Worm (Caenorhabditis elegans): Measurements from ENCODE around the gene F28C10.1.
A peak's percentile ranks its signal among the peaks of the same experiment; 100 is the strongest.

F28C10.1 gene

ce11 chrX:536365-536764, 6.5 kb upstream of the F28C10.1 start:
- TF ChIP-seq elt-2 (tag; optimal IDR thresholded peaks at IDR 0.05) (no peak), fkh-10 (GFP tag; optimal IDR thresholded peaks at IDR 0.05) (no peak), elt-1 (tag; optimal IDR thresholded peaks at IDR 0.05) (no peak), R02D3.7 (tag; optimal IDR thresholded peaks at IDR 0.05) (no peak), egl-5 (tag; optimal IDR thresholded peaks at IDR 0.05) (no peak), tbx-2 (tag; optimal IDR thresholded peaks at IDR 0.05) (no peak), eor-1 (tag; optimal IDR thresholded peaks at IDR 0.05) (no peak), lin-39 (tag; optimal IDR thresholded peaks at IDR 0.05) (no peak), zag-1 (tag; optimal IDR thresholded peaks at IDR 0.05) (no peak)

- TF ChIP-seq fos-1 (tag; optimal IDR thresholded peaks at IDR 0.05) (no peak), snpc-4 (tag; optimal IDR thresholded peaks at IDR 0.05) (no peak), nfya-1 (tag; optimal IDR thresholded peaks at IDR 0.05; ENCODE audit: insufficient read depth) (no peak), ceh-9 (tag; optimal IDR thresholded peaks at IDR 0.05) (no peak), nhr-77 (tag; optimal IDR thresholded peaks at IDR 0.05) (no peak), ceh-16 (tag; optimal IDR thresholded peaks at IDR 0.05) (no peak), ceh-28 (tag; optimal IDR thresholded peaks at IDR 0.05) (no peak), jun-1 (tag; optimal IDR thresholded peaks at IDR 0.05) (no peak), unc-62 (GFP tag; optimal IDR thresholded peaks at IDR 0.05) (no peak), fkh-10 (GFP tag; optimal IDR thresholded peaks at IDR 0.05) (no peak), nhr-76 (tag; optimal IDR thresholded peaks at IDR 0.05) (no peak), nhr-43 (tag; optimal IDR thresholded peaks at IDR 0.05; ENCODE audit: poor library complexity, severe bottlenecking) (no peak)
Observed at ce11 chrX:538083-538482, 4.8 kb upstream of the F28C10.1 start.

ce11 chrX:551175-551729, 8.3 kb downstream of the F28C10.1 start, which contains the start of gene F57C12.2:
F57C12.2 (minus strand) TSS chrX:551392.
- TF ChIP-seq ama-1 (optimal IDR thresholded peaks at IDR 0.05), result no peak
- TF ChIP-seq elt-2 (tag; optimal IDR thresholded peaks at IDR 0.05), result peak; percentile 75
- peak; percentile 44 for TF ChIP-seq pqm-1 (tag; optimal IDR thresholded peaks at IDR 0.05)

- TF ChIP-seq skn-1 (tag; optimal IDR thresholded peaks at IDR 0.05) (no peak), ceh-9 (tag; optimal IDR thresholded peaks at IDR 0.05) (no peak), pqm-1 (tag; optimal IDR thresholded peaks at IDR 0.05) (peak; percentile 80), nhr-77 (tag; optimal IDR thresholded peaks at IDR 0.05) (no peak), nhr-11 (tag; optimal IDR thresholded peaks at IDR 0.05) (no peak), elt-2 (tag; optimal IDR thresholded peaks at IDR 0.05) (peak; percentile 59), aly-2 (tag; optimal IDR thresholded peaks at IDR 0.05) (no peak), nhr-25 (tag; optimal IDR thresholded peaks at IDR 0.05) (no peak), nhr-237 (tag; optimal IDR thresholded peaks at IDR 0.05) (no peak), egl-27 (tag; optimal IDR thresholded peaks at IDR 0.05) (no peak), nhr-67 (tag; optimal IDR thresholded peaks at IDR 0.05) (no peak), lin-15B (tag; optimal IDR thresholded peaks at IDR 0.05) (no peak), lin-39 (tag; optimal IDR thresholded peaks at IDR 0.05) (no peak), zag-1 (tag; optimal IDR thresholded peaks at IDR 0.05) (no peak)
Observed at ce11 chrX:553420-553819, 10.5 kb downstream of the F28C10.1 start.

ce11 chrX:553875-554274, 11.0 kb downstream of the F28C10.1 start, which contains the start of gene F57C12.6:
F57C12.6 (minus strand) TSS chrX:553975.
- TF ChIP-seq lsy-12 (tag; optimal IDR thresholded peaks at IDR 0.05) (no peak), nhr-12 (tag; optimal IDR thresholded peaks at IDR 0.05) (no peak), ztf-4 (tag; optimal IDR thresholded peaks at IDR 0.05) (no peak), nhr-67 (tag; optimal IDR thresholded peaks at IDR 0.05) (no peak), snpc-4 (tag; optimal IDR thresholded peaks at IDR 0.05) (no peak), pha-4 (tag; optimal IDR thresholded peaks at IDR 0.05) (no peak), nhr-77 (tag; optimal IDR thresholded peaks at IDR 0.05) (no peak), hmg-11 (tag; optimal IDR thresholded peaks at IDR 0.05) (no peak), egl-27 (tag; optimal IDR thresholded peaks at IDR 0.05) (no peak), unc-62 (GFP tag; optimal IDR thresholded peaks at IDR 0.05) (no peak), ZK546.5 (tag; optimal IDR thresholded peaks at IDR 0.05) (no peak), lin-15B (tag; optimal IDR thresholded peaks at IDR 0.05) (no peak), elt-2 (tag; optimal IDR thresholded peaks at IDR 0.05) (no peak), nhr-23 (tag; optimal IDR thresholded peaks at IDR 0.05) (no peak), elt-1 (tag; optimal IDR thresholded peaks at IDR 0.05) (no peak), fkh-10 (GFP tag; optimal IDR thresholded peaks at IDR 0.05) (no peak), ztf-11 (tag; optimal IDR thresholded peaks at IDR 0.05) (no peak), nhr-43 (tag; optimal IDR thresholded peaks at IDR 0.05; ENCODE audit: poor library complexity, severe bottlenecking) (no peak)
